Worm (Caenorhabditis elegans) whole organism, early embryonic: Measurements from ENCODE around the gene F29B9.8.
A peak's percentile ranks its signal among the peaks of the same experiment; 100 is the strongest.

Experiments
- B0310.2 ChIP-seq: sonication (generic microtip); optimal IDR thresholded peaks from 2 replicates; lab custom pipeline; 2016; ENCODE audit warnings: mild to moderate bottlenecking, missing genetic modification characterization, missing compliant biosample characterization
- F13C5.2 ChIP-seq: sonication (generic microtip); optimal IDR thresholded peaks from 2 replicates; lab custom pipeline; 2017; ENCODE audit warnings: mild to moderate bottlenecking, missing genetic modification characterization, inconsistent platforms, missing compliant biosample characterization
- aly-1 ChIP-seq: sonication (generic microtip); optimal IDR thresholded peaks from 2 replicates; lab custom pipeline; 2016; ENCODE audit warnings: missing genetic modification characterization, missing compliant biosample characterization
- ama-1 ChIP-seq: fragments of 150-350 bp; optimal IDR thresholded peaks from 2 replicates; lab custom pipeline; 2014
- ceh-13 ChIP-seq: fragments of 200-800 bp; sonication (Bioruptor generic); optimal IDR thresholded peaks from 2 replicates; lab custom pipeline; 2018; ENCODE audit warnings: mild to moderate bottlenecking, missing genetic modification characterization, missing compliant biosample characterization
- ceh-36 ChIP-seq: sonication (generic microtip); optimal IDR thresholded peaks from 2 replicates; lab custom pipeline; 2016; ENCODE audit warnings: missing genetic modification characterization, inconsistent platforms, missing compliant biosample characterization
- ets-7 ChIP-seq: sonication (generic microtip); optimal IDR thresholded peaks from 2 replicates; lab custom pipeline; 2016; ENCODE audit warnings: missing genotype, missing genetic modification characterization, missing compliant biosample characterization
- flt-1 ChIP-seq: fragments of 200-800 bp; sonication (Bioruptor generic); IDR thresholded peaks from 2 replicates; pipeline ENCODE4 v1.3.6; 2022; ENCODE audit warnings: missing genetic modification characterization, missing compliant biosample characterization
- hmbx-1 ChIP-seq: sonication (generic microtip); optimal IDR thresholded peaks from 2 replicates; lab custom pipeline; 2016; ENCODE audit warnings: mild to moderate bottlenecking, missing genetic modification characterization, missing compliant biosample characterization
- hmg-4 ChIP-seq: fragments of 200-800 bp; sonication (Bioruptor generic); optimal IDR thresholded peaks from 2 replicates; lab custom pipeline; 2018; ENCODE audit warnings: mild to moderate bottlenecking, missing genetic modification characterization, missing compliant biosample characterization
- hnd-1 ChIP-seq: sonication (generic microtip); optimal IDR thresholded peaks from 2 replicates; lab custom pipeline; 2016; ENCODE audit warnings: missing genetic modification characterization, missing compliant biosample characterization
- pes-1 ChIP-seq: fragments of 200-800 bp; sonication (Bioruptor generic); IDR thresholded peaks from 2 replicates; pipeline ENCODE4 v1.3.6; 2022; ENCODE audit warnings: missing genetic modification reagents, missing genetic modification characterization, missing compliant biosample characterization
- scrt-1 ChIP-seq: fragments of 200-800 bp; sonication (Bioruptor generic); IDR thresholded peaks from 2 replicates; pipeline ENCODE4 v1.3.6; 2022; ENCODE audit warnings: missing genetic modification characterization, missing compliant biosample characterization
- sea-1 ChIP-seq: fragments of 200-800 bp; sonication (Bioruptor generic); conservative IDR thresholded peaks from 2 replicates; pipeline ENCODE4 v1.3.6; 2022; ENCODE audit warnings: missing genetic modification characterization, missing compliant biosample characterization
- tbx-11 ChIP-seq: fragments of 200-800 bp; sonication (Bioruptor generic); IDR thresholded peaks from 2 replicates; pipeline ENCODE4 v1.3.6; 2022; ENCODE audit warnings: missing genetic modification characterization, missing compliant biosample characterization
- tbx-37 ChIP-seq: fragments of 200-800 bp; sonication (Bioruptor generic); conservative IDR thresholded peaks from 2 replicates; pipeline ENCODE4 v1.3.6; 2022; ENCODE audit warnings: missing genetic modification reagents, missing genetic modification characterization, missing compliant biosample characterization
- tra-4 ChIP-seq: sonication (generic microtip); optimal IDR thresholded peaks from 2 replicates; lab custom pipeline; 2017; ENCODE audit warnings: missing genetic modification characterization, missing compliant biosample characterization

F29B9.8 gene

DNA sequence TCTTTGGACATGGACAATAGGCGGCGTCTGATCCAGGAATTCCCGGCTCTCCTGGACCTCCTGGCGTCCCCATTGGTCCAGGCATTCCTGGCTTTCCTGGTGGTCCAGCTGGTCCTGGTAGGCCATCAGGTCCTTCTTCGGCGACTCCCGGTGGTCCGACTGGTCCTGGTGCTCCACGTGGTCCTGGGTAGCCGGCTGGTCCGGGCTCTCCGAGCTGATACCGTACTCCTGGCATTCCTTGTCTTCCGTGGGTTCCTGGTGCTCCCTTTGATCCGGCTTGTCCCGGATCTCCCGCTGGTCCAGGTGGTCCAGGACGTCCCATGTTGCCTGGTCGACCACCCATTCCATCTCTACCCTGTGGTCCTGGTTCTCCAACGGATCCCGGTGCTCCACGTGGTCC is 8.5 kb downstream of the F29B9.8 start:
- TF ChIP-seq tbx-37 (GFP tag; lab: Robert Waterston, UW): no peak
- no peak for TF ChIP-seq pes-1 (GFP tag; lab: Robert Waterston, UW)
- no peak for TF ChIP-seq ets-7 (tag; lab: Kevin White, UChicago)
- no peak for TF ChIP-seq scrt-1 (GFP tag; lab: Robert Waterston, UW)
- no peak for TF ChIP-seq sea-1 (GFP tag; lab: Robert Waterston, UW)
- no peak for TF ChIP-seq ceh-36
- no peak for TF ChIP-seq flt-1 (GFP tag; lab: Robert Waterston, UW)
- TF ChIP-seq hmg-4 (GFP tag; lab: Kevin White, UChicago): no peak
- no peak for TF ChIP-seq tra-4 (tag; lab: Kevin White, UChicago)
- no peak for TF ChIP-seq ceh-13 (GFP tag; lab: Kevin White, UChicago)
- no peak for TF ChIP-seq aly-1 (tag; lab: Kevin White, UChicago)

- no peak for TF ChIP-seq B0310.2 (tag; lab: Kevin White, UChicago)
- TF ChIP-seq sea-1 (GFP tag; lab: Robert Waterston, UW): no peak
- no peak for TF ChIP-seq ets-7 (tag; lab: Kevin White, UChicago)
- no peak for TF ChIP-seq F13C5.2
- no peak for TF ChIP-seq ceh-13 (GFP tag; lab: Kevin White, UChicago)
- no peak for TF ChIP-seq ama-1
- no peak for TF ChIP-seq tbx-11
- TF ChIP-seq pes-1 (GFP tag; lab: Robert Waterston, UW): no peak
- TF ChIP-seq hnd-1 (tag; lab: Kevin White, UChicago): no peak
- TF ChIP-seq tra-4 (tag; lab: Kevin White, UChicago): no peak
Measured at ce11 chrIV:4656380-4656779, 8.9 kb downstream of the F29B9.8 start.

ce11 chrIV:4657874-4658273 is 10.4 kb downstream of the F29B9.8 start, which contains the start of gene col-111:
col-111 (minus strand) TSS chrIV:4657974.
- TF ChIP-seq ets-7 (tag; lab: Kevin White, UChicago) (no peak), ceh-13 (GFP tag; lab: Kevin White, UChicago) (no peak), tbx-37 (GFP tag; lab: Robert Waterston, UW) (no peak), ceh-36 (no peak), F13C5.2 (no peak), ama-1 (no peak), tra-4 (tag; lab: Kevin White, UChicago) (no peak), scrt-1 (GFP tag; lab: Robert Waterston, UW) (no peak), tbx-11 (no peak), hmbx-1 (no peak)

DNA sequence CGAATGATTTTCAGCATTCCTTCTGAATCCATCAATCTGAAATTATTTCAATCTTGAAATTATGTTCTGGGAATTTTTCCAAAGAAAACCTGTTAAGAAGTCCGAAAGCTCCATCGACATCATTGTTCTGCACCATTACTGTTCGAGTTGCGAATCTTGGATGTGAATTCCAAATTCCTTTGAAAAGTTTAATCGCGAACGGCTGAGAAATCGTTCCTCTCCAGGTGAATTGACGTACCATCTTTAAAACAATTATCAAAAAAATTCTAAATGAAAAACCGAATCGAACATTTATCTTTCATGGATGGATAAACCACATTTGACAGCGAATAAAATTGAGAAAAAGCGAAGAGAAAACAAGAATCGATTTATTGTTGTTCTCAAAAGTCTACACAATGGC is 11.8 kb downstream of the F29B9.8 start, which contains the start of gene mrps-21:
mrps-21 (minus strand) TSS at position 241 of the 400 bp plus-strand sequence.
- TF ChIP-seq ceh-36: no peak
- TF ChIP-seq aly-1 (tag; lab: Kevin White, UChicago): no peak
- no peak for TF ChIP-seq tra-4 (tag; lab: Kevin White, UChicago)
- no peak for TF ChIP-seq tbx-37 (GFP tag; lab: Robert Waterston, UW)
- no peak for TF ChIP-seq hmg-4 (GFP tag; lab: Kevin White, UChicago)
- no peak for TF ChIP-seq scrt-1 (GFP tag; lab: Robert Waterston, UW)
- no peak for TF ChIP-seq flt-1 (GFP tag; lab: Robert Waterston, UW)
- TF ChIP-seq ets-7 (tag; lab: Kevin White, UChicago): no peak
- TF ChIP-seq ceh-13 (GFP tag; lab: Kevin White, UChicago): no peak

DNA sequence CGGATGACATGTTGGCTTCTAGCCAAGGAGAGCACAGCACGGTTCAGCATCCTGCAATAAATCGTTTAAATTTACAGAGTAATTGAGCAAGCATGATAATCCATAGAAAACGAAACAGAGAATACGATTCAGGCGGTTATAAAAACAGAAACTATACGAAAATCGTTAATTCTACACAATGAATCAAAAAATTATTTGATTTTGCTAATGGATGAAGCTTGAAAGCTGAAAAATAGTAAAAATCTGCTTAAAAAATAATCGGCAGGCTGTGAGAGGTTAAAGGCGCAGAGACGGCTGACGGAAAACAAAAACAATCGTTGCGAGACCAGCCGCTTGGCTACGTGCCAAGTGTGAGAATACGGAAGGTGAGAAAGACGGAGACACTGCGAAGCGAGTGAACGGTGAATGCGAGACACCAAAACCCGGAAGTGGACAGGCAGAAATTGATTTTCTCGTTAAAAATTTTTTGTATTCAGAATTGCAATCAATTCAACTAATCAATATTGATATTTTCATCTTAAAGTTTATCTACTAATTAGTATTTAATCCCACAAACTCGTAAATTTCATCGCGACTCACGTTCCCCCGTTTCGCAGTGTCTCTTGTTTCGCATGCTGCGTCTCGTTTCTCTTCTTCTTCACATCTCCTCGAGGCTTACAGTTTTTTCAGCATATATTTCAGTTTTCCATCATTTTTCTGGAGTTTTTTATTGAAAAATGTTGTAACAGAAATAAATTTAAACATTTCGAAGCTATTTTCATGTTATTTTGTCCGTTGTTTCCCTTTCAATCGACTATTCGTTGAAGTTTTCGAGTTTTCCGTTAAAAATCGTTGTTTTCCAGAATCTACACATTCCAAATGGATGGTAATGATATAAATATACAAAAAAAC is 12.9 kb downstream of the F29B9.8 start, which contains the start of the genes F29B9.11 and jmjd-1.2:
F29B9.11 (minus strand) TSS at position 51 of the 891 bp plus-strand sequence.
jmjd-1.2 (plus strand) TSS at position 841 of the 891 bp plus-strand sequence.
- TF ChIP-seq tbx-11 (no peak), sea-1 (GFP tag; lab: Robert Waterston, UW) (peak; percentile 58; the same call in 1 of the 2 replicates), scrt-1 (GFP tag; lab: Robert Waterston, UW) (no peak), tra-4 (tag; lab: Kevin White, UChicago) (peak; percentile 56), tbx-37 (GFP tag; lab: Robert Waterston, UW) (0 out of 2 replicates have a peak, but pooled peaks have one; percentile 48), ceh-36 (no peak), ama-1 (no peak), flt-1 (GFP tag; lab: Robert Waterston, UW) (no peak), pes-1 (GFP tag; lab: Robert Waterston, UW) (peak; percentile 63), B0310.2 (tag; lab: Kevin White, UChicago) (peak; percentile 56), hnd-1 (tag; lab: Kevin White, UChicago) (no peak), ets-7 (tag; lab: Kevin White, UChicago) (peak; percentile 70), ceh-13 (GFP tag; lab: Kevin White, UChicago) (peak; percentile 34), F13C5.2 (peak; percentile 77), aly-1 (tag; lab: Kevin White, UChicago) (peak; percentile 21), hmbx-1 (peak; percentile 46), hmg-4 (GFP tag; lab: Kevin White, UChicago) (peak; percentile 61)

DNA sequence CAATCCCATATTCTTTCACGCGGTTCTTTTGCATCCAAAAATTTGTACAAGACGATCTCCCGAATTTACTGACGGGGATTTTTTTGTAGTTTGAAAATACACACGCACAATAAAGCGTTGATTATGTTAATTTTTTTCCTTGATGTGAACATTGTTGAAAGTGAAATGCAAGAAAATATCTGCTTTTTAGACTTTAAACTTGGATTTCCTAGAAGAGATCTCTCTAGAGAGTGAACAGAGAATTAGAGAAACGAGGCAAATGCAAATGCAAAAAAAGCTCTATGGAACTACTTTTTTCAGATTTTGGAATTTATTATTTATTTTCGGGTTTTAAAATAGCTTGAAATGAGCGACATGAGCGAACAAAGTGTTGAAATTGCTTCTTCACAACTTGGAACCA is 17.6 kb downstream of the F29B9.8 start, which contains the start of gene F29B9.1:
F29B9.1 (plus strand) TSS at position 301 of the 400 bp plus-strand sequence.
- TF ChIP-seq aly-1 (tag; lab: Kevin White, UChicago) (no peak), B0310.2 (tag; lab: Kevin White, UChicago) (no peak), flt-1 (GFP tag; lab: Robert Waterston, UW) (no peak), scrt-1 (GFP tag; lab: Robert Waterston, UW) (no peak), ama-1 (no peak), hmbx-1 (no peak), ceh-13 (GFP tag; lab: Kevin White, UChicago) (no peak), sea-1 (GFP tag; lab: Robert Waterston, UW) (no peak), tbx-37 (GFP tag; lab: Robert Waterston, UW) (no peak), tra-4 (tag; lab: Kevin White, UChicago) (no peak), tbx-11 (no peak), F13C5.2 (no peak), ets-7 (tag; lab: Kevin White, UChicago) (no peak), hmg-4 (GFP tag; lab: Kevin White, UChicago) (no peak)
